Worm (Caenorhabditis elegans): ENCODE data around the gene lurp-3.
"Not testable (repeated sequence)": the region's sequence is repeated elsewhere in the genome, so short reads cannot be mapped to it uniquely, and the experiment has no call there.

Gene lurp-3

DNA sequence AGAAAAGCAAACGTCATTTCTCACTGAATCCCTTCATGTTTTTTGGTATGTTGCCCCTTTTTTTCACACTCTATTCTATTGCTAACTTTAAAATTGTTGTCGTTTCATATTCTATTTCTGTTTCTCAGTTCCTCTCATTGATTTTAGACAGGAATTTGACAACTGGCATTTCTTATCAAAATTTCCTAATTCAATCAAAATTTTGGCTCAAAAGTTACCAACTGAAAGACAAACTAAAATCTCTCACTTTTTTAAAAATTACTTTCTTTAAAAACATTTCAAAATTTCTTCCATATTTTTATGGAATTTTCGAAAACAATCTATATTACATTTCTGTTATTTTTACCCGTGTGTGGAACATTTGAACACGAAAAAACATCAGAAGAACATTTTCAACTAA lies 12.0 kb upstream of the lurp-3 start, which contains the start of gene Y2H9A.6:
TSS of gene Y2H9A.6 (plus strand) at position 301 of the 400 bp plus-strand sequence.
- TF ChIP-seq pros-1, pax-1, pha-4 (tag; optimal IDR thresholded peaks at IDR 0.05): not testable (repeated sequence)

DNA sequence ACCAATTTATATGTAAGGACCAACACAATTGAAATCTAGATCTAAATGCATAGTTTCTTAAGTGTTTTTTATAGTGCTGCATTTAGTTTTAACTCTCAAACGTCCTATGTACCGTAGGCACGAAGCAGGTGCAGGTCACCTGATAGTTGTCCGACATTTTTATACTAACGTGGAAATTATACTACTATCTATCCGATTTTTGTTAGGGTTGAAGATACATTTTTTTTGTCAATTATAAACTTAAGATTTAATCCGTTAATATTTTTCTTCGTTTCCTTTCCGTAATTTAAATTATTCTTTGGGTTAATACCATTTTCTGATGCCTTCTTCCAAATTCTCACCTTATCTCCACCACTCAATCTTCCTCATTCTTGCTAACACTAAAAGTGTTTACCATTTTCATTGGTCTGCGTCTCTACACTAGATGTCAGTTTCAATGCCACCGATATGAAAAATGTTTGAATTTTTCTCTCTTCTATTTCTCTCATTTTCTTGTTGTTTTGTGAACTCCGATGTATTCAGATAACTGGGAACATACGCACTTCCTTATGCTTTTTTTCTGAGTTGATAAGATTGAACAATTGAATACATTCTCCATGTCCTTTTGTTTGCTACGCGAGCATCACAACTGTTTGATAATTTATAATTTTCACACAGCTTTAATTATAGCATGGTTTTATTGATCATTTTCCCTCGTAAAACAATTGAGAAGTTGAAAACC lies 10.2 kb upstream of the lurp-3 start, which contains the start of gene Y2H9A.4:
TSS of gene Y2H9A.4 (plus strand) at position 671 of the 721 bp plus-strand sequence.
- TF ChIP-seq hlh-6 (tag; optimal IDR thresholded peaks at IDR 0.05): no peak
- TF ChIP-seq hlh-30 (tag; optimal IDR thresholded peaks at IDR 0.05; ENCODE audit: insufficient read depth): no peak
- no peak for TF ChIP-seq pax-1 (tag; optimal IDR thresholded peaks at IDR 0.05)
- no peak for TF ChIP-seq unc-55 (GFP tag; optimal IDR thresholded peaks at IDR 0.05)
- TF ChIP-seq npax-4 (tag; optimal IDR thresholded peaks at IDR 0.05): no peak

ce11 chrV:13453334-13453733 lies 2.2 kb upstream of the lurp-3 start, which contains the start of gene lurp-2:
lurp-2 (plus strand) TSS chrV:13453634.
- TF ChIP-seq ets-4 (tag; optimal IDR thresholded peaks at IDR 0.05): no peak
- no peak for TF ChIP-seq ttx-3 (tag; optimal IDR thresholded peaks at IDR 0.05)
- no peak for TF ChIP-seq K09A11.1 (tag; optimal IDR thresholded peaks at IDR 0.05; ENCODE audit: insufficient read depth)
- no peak for TF ChIP-seq hlh-13 (GFP tag; optimal IDR thresholded peaks at IDR 0.05)
- no peak for TF ChIP-seq sox-2 (GFP tag; IDR thresholded peaks at IDR 0.05)
- TF ChIP-seq hlh-6 (tag; optimal IDR thresholded peaks at IDR 0.05): no peak
- no peak for TF ChIP-seq mec-3 (tag; optimal IDR thresholded peaks at IDR 0.05; ENCODE audit: borderline replicate concordance)
- no peak for TF ChIP-seq lim-6 (tag; optimal IDR thresholded peaks at IDR 0.05)
- TF ChIP-seq ahr-1 (tag; optimal IDR thresholded peaks at IDR 0.05): no peak
- TF ChIP-seq hlh-8 (tag; optimal IDR thresholded peaks at IDR 0.05): no peak
- TF ChIP-seq hlh-30 (tag; optimal IDR thresholded peaks at IDR 0.05; ENCODE audit: insufficient read depth): no peak
- no peak for TF ChIP-seq dmd-4 (tag; optimal IDR thresholded peaks at IDR 0.05; ENCODE audit: borderline replicate concordance)

- TF ChIP-seq unc-55 (GFP tag; optimal IDR thresholded peaks at IDR 0.05): peak; percentile 22
- TF ChIP-seq fax-1 (tag; optimal IDR thresholded peaks at IDR 0.05): no peak
Observed at ce11 chrV:13457858-13458257, 2.3 kb downstream of the lurp-3 start, which contains the start of gene F25H9.2. F25H9.2 (plus strand) TSS chrV:13458083.

DNA sequence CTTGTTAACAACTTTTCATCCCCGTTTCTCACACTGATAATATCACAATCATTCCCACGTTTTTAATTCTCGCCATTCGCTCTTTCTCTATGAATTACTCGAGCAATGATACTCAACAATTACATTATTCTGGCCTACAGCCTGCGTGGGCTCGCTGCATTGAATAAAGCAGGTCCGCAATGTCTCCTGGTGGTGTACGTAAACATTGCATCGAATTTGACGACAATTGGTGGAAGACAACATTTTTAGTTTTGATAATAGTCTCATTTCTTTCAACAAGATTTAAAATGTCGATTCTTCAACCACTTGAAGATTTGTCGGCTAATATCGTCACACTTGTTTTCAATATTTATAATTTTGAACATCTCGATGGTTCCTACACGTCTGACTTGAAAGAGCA lies 3.8 kb downstream of the lurp-3 start, which contains the start of gene bath-39:
TSS of gene bath-39 (plus strand) at position 137 of the 400 bp plus-strand sequence.
- TF ChIP-seq dve-1 (tag; optimal IDR thresholded peaks at IDR 0.05) (no peak), mec-3 (tag; optimal IDR thresholded peaks at IDR 0.05; ENCODE audit: borderline replicate concordance) (no peak), pax-1 (tag; optimal IDR thresholded peaks at IDR 0.05) (no peak), ceh-31 (tag; optimal IDR thresholded peaks at IDR 0.05) (peak; percentile 22), unc-42 (tag; optimal IDR thresholded peaks at IDR 0.05) (peak; percentile 75), unc-55 (GFP tag; optimal IDR thresholded peaks at IDR 0.05) (no peak)

- TF ChIP-seq pqm-1 (tag; optimal IDR thresholded peaks at IDR 0.05) (peak; percentile 75), unc-3 (GFP tag; conservative IDR thresholded peaks at IDR 0.05) (no peak), unc-3 (tag; optimal IDR thresholded peaks at IDR 0.05) (no peak), che-1 (tag; optimal IDR thresholded peaks at IDR 0.05) (no peak), ceh-14 (tag; optimal IDR thresholded peaks at IDR 0.05) (no peak), lin-11 (tag; optimal IDR thresholded peaks at IDR 0.05) (no peak), hlh-6 (tag; optimal IDR thresholded peaks at IDR 0.05) (no peak), ceh-48 (tag; optimal IDR thresholded peaks at IDR 0.05) (no peak), fax-1 (tag; optimal IDR thresholded peaks at IDR 0.05) (no peak), ceh-19 (GFP tag; optimal IDR thresholded peaks at IDR 0.05) (no peak), dve-1 (tag; optimal IDR thresholded peaks at IDR 0.05) (peak; percentile 22), hlh-8 (tag; optimal IDR thresholded peaks at IDR 0.05) (no peak), fkh-6 (tag; optimal IDR thresholded peaks at IDR 0.05) (no peak), ceh-31 (tag; optimal IDR thresholded peaks at IDR 0.05) (no peak), odd-2 (tag; optimal IDR thresholded peaks at IDR 0.05) (no peak), hlh-13 (GFP tag; optimal IDR thresholded peaks at IDR 0.05) (no peak), eyg-1 (tag; optimal IDR thresholded peaks at IDR 0.05) (no peak), unc-86 (tag; optimal IDR thresholded peaks at IDR 0.05) (no peak), dmd-4 (tag; optimal IDR thresholded peaks at IDR 0.05; ENCODE audit: borderline replicate concordance) (no peak), sdc-2 (tag; optimal IDR thresholded peaks at IDR 0.05) (no peak), Y22D7AL.16 (tag; optimal IDR thresholded peaks at IDR 0.05) (no peak), ets-4 (tag; optimal IDR thresholded peaks at IDR 0.05) (peak; percentile 50), ttx-3 (tag; optimal IDR thresholded peaks at IDR 0.05) (no peak), zip-5 (tag; optimal IDR thresholded peaks at IDR 0.05) (no peak), mec-3 (tag; optimal IDR thresholded peaks at IDR 0.05; ENCODE audit: borderline replicate concordance) (no peak), unc-55 (GFP tag; optimal IDR thresholded peaks at IDR 0.05) (no peak), elt-2 (tag; optimal IDR thresholded peaks at IDR 0.05) (peak; percentile 63), hlh-30 (tag; optimal IDR thresholded peaks at IDR 0.05; ENCODE audit: insufficient read depth) (peak; percentile 87)
Observed at ce11 chrV:13462974-13463373, 7.4 kb downstream of the lurp-3 start, which contains the start of gene frm-10. frm-10 (plus strand) TSS chrV:13463207.
